Fruit fly (Drosophila melanogaster) whole organism, embryonic: Measurements from ENCODE around the gene CG5510.

Experiments used
- Antp ChIP-seq: fragments of 200-800 bp; sonication (Bioruptor generic); optimal IDR thresholded peaks from 3 replicates; lab custom pipeline; 2016; ENCODE audit warnings: missing biosample characterization, missing genetic modification characterization
- Atf6 ChIP-seq: fragments of 200-800 bp; sonication (Bioruptor generic); IDR thresholded peaks from 2 replicates; pipeline ENCODE4 v1.3.6; 2022; ENCODE audit warnings: missing biosample characterization, missing genetic modification characterization
- B-H2 ChIP-seq: fragments of 200-800 bp; sonication (Bioruptor generic); optimal IDR thresholded peaks from 2 replicates; lab custom pipeline; 2018; ENCODE audit warnings: missing biosample characterization, mild to moderate bottlenecking, missing genetic modification characterization
- Blimp-1 ChIP-seq: fragments of 200-800 bp; sonication (Bioruptor generic); optimal IDR thresholded peaks from 3 replicates; lab custom pipeline; 2018; ENCODE audit warnings: missing biosample characterization, missing genetic modification characterization, mild to moderate bottlenecking, moderate library complexity, missing genetic modification reagents
- CG10209 ChIP-seq: fragments of 200-800 bp; sonication (Bioruptor generic); optimal IDR thresholded peaks from 3 replicates; lab custom pipeline; 2017; ENCODE audit warnings: missing biosample characterization, mild to moderate bottlenecking, missing genetic modification characterization, missing genetic modification reagents
- CG12071 ChIP-seq: fragments of 200-800 bp; sonication (Bioruptor generic); optimal IDR thresholded peaks from 3 replicates; lab custom pipeline; 2018; ENCODE audit warnings: missing biosample characterization, mild to moderate bottlenecking, missing genetic modification characterization
- CG12219 ChIP-seq: fragments of 200-800 bp; sonication (Bioruptor generic); optimal IDR thresholded peaks from 3 replicates; lab custom pipeline; 2018; ENCODE audit warnings: missing biosample characterization, mild to moderate bottlenecking, missing genetic modification characterization
- CG12769 ChIP-seq: fragments of 200-800 bp; sonication (Bioruptor generic); optimal IDR thresholded peaks from 2 replicates; lab custom pipeline; 2019; ENCODE audit warnings: missing biosample characterization, mild to moderate bottlenecking, missing genetic modification characterization, moderate library complexity
- CG14441 ChIP-seq: fragments of 200-800 bp; sonication (Bioruptor generic); IDR thresholded peaks from 2 replicates; pipeline ENCODE4 v1.3.6; 2022; ENCODE audit warnings: missing biosample characterization, missing genetic modification characterization
- CG15269 ChIP-seq: fragments of 200-800 bp; sonication (Bioruptor generic); optimal IDR thresholded peaks from 2 replicates; lab custom pipeline; 2018; ENCODE audit warnings: missing biosample characterization, mild to moderate bottlenecking, missing genetic modification characterization, moderate library complexity
- CG17359 ChIP-seq: fragments of 200-800 bp; sonication (Bioruptor generic); optimal IDR thresholded peaks from 3 replicates; lab custom pipeline; 2018; ENCODE audit warnings: missing biosample characterization, mild to moderate bottlenecking, missing genetic modification characterization, moderate library complexity
- CG2129 ChIP-seq: fragments of 200-800 bp; sonication (Bioruptor generic); IDR thresholded peaks from 2 replicates; pipeline ENCODE4 v1.3.6; 2022; ENCODE audit warnings: missing biosample characterization, missing genetic modification characterization; ENCODE audit not compliant: partially characterized antibody
- CG3065 ChIP-seq: fragments of 200-800 bp; sonication (Bioruptor generic); optimal IDR thresholded peaks from 2 replicates; lab custom pipeline; 2016; ENCODE audit warnings: missing biosample characterization, missing genetic modification characterization
- CG4404 ChIP-seq: fragments of 200-800 bp; sonication (Bioruptor generic); IDR thresholded peaks from 2 replicates; pipeline ENCODE4 v1.3.6; 2022; ENCODE audit warnings: missing biosample characterization, missing genetic modification characterization
- CG5180 ChIP-seq: fragments of 200-800 bp; sonication (Bioruptor generic); optimal IDR thresholded peaks from 3 replicates; lab custom pipeline; 2017; ENCODE audit warnings: missing biosample characterization, missing genetic modification characterization, mild to moderate bottlenecking, moderate library complexity, missing genetic modification reagents
- CG6813 ChIP-seq: fragments of 200-800 bp; sonication (Bioruptor generic); optimal IDR thresholded peaks from 2 replicates; lab custom pipeline; 2017; ENCODE audit warnings: missing biosample characterization, missing genetic modification characterization, mild to moderate bottlenecking, moderate library complexity, missing genetic modification reagents
- CG7839 ChIP-seq: fragments of 200-800 bp; sonication (Bioruptor generic); optimal IDR thresholded peaks from 3 replicates; lab custom pipeline; 2018; ENCODE audit warnings: missing biosample characterization, mild to moderate bottlenecking, missing genetic modification characterization, moderate library complexity
- CG8290 ChIP-seq, 3 experiments: fragments of 200-800 bp; sonication (Bioruptor generic); optimal IDR thresholded peaks; 2 replicates each; lab custom pipeline; 2016 to 2019; ENCODE audit warnings: missing biosample characterization in 3 of 3, missing genetic modification characterization in 3 of 3, mild to moderate bottlenecking in 2 of 3, moderate library complexity in 1 of 3
- CG9215 ChIP-seq: fragments of 200-800 bp; sonication (Bioruptor generic); IDR thresholded peaks from 2 replicates; pipeline ENCODE4 v1.3.6; 2022; ENCODE audit warnings: missing biosample characterization, missing genetic modification characterization
- CoRest ChIP-seq: fragments of 200-800 bp; sonication (Bioruptor generic); optimal IDR thresholded peaks from 3 replicates; lab custom pipeline; 2018; ENCODE audit warnings: missing biosample characterization, mild to moderate bottlenecking, missing genetic modification characterization, moderate library complexity
- Dip2 ChIP-seq: fragments of 200-800 bp; sonication (Bioruptor generic); IDR thresholded peaks from 2 replicates; pipeline ENCODE4 v1.3.6; 2022; ENCODE audit warnings: missing biosample characterization, missing genetic modification characterization
- Dref ChIP-seq: fragments of 200-800 bp; sonication (Bioruptor generic); IDR thresholded peaks from 2 replicates; pipeline ENCODE4 v1.3.6; 2022; ENCODE audit warnings: missing biosample characterization, missing genetic modification characterization
- E2f1 ChIP-seq: fragments of 200-800 bp; sonication (Bioruptor generic); IDR thresholded peaks from 2 replicates; pipeline ENCODE4 v1.3.6; 2022; ENCODE audit warnings: missing biosample characterization, missing genetic modification characterization
- HHEX ChIP-seq: fragments of 200-800 bp; sonication (Bioruptor generic); optimal IDR thresholded peaks from 3 replicates; lab custom pipeline; 2017; ENCODE audit warnings: missing biosample characterization, mild to moderate bottlenecking, missing genetic modification characterization, missing genetic modification reagents
- Hey ChIP-seq: fragments of 200-800 bp; sonication (Bioruptor generic); optimal IDR thresholded peaks from 3 replicates; lab custom pipeline; 2018; ENCODE audit warnings: missing biosample characterization, mild to moderate bottlenecking, missing genetic modification characterization
- Hmx ChIP-seq: fragments of 200-800 bp; sonication (Bioruptor generic); optimal IDR thresholded peaks from 2 replicates; lab custom pipeline; 2016; ENCODE audit warnings: missing biosample characterization, missing genetic modification characterization
- Jarid2 ChIP-seq: fragments of 200-800 bp; sonication (Bioruptor generic); optimal IDR thresholded peaks from 3 replicates; lab custom pipeline; 2017; ENCODE audit warnings: mild to moderate bottlenecking, missing biosample characterization, missing genetic modification reagents, missing genetic modification characterization
- Sin3A ChIP-seq: fragments of >200 bp; optimal IDR thresholded peaks from 2 replicates; lab custom pipeline; 2018
- Ssrp ChIP-seq: fragments of 200-800 bp; sonication (Bioruptor generic); optimal IDR thresholded peaks from 2 replicates; lab custom pipeline; 2018; ENCODE audit warnings: missing biosample characterization, mild to moderate bottlenecking, missing genetic modification characterization, moderate library complexity
- al ChIP-seq: fragments of 200-800 bp; sonication (Bioruptor generic); IDR thresholded peaks from 2 replicates; pipeline ENCODE4 v1.3.6; 2022; ENCODE audit warnings: missing biosample characterization, missing genetic modification characterization
- cg ChIP-seq: fragments of 200-800 bp; sonication (Bioruptor generic); optimal IDR thresholded peaks from 3 replicates; lab custom pipeline; 2019; ENCODE audit warnings: missing biosample characterization, mild to moderate bottlenecking, missing genetic modification characterization, moderate library complexity
- ci ChIP-seq: fragments of 200-800 bp; sonication (Bioruptor generic); IDR thresholded peaks from 3 replicates; pipeline ENCODE4 v1.3.6; 2022; ENCODE audit warnings: missing biosample characterization, missing genetic modification characterization
- corto ChIP-seq: fragments of 200-800 bp; sonication (Bioruptor generic); optimal IDR thresholded peaks from 2 replicates; lab custom pipeline; 2016; ENCODE audit warnings: missing biosample characterization, mild to moderate bottlenecking, missing genetic modification characterization, moderate library complexity
- crc ChIP-seq: fragments of 200-800 bp; sonication (Bioruptor generic); optimal IDR thresholded peaks from 2 replicates; lab custom pipeline; 2016; ENCODE audit warnings: missing biosample characterization, missing genetic modification characterization
- danr ChIP-seq: fragments of 200-800 bp; sonication (Bioruptor generic); IDR thresholded peaks from 2 replicates; pipeline ENCODE4 v1.3.6; 2022; ENCODE audit warnings: missing biosample characterization, missing genetic modification characterization
- dati ChIP-seq: fragments of 200-800 bp; sonication (Bioruptor generic); IDR thresholded peaks from 2 replicates; pipeline ENCODE4 v1.3.6; 2022; ENCODE audit warnings: missing biosample characterization, missing genetic modification characterization
- dm ChIP-seq: fragments of 200-800 bp; sonication (Bioruptor generic); optimal IDR thresholded peaks from 3 replicates; lab custom pipeline; 2016; ENCODE audit warnings: missing biosample characterization, missing genetic modification characterization
- ems ChIP-seq: fragments of 200-800 bp; sonication (Bioruptor generic); optimal IDR thresholded peaks from 3 replicates; lab custom pipeline; 2016; ENCODE audit warnings: missing biosample characterization, missing genetic modification characterization
- jigr1 ChIP-seq: fragments of 200-800 bp; sonication (Bioruptor generic); IDR thresholded peaks from 3 replicates; pipeline ENCODE4 v1.3.6; 2022; ENCODE audit warnings: missing biosample characterization, missing genetic modification characterization
- klu ChIP-seq: fragments of 200-800 bp; sonication (Bioruptor generic); IDR thresholded peaks from 2 replicates; pipeline ENCODE4 v1.3.6; 2022; ENCODE audit warnings: missing biosample characterization, missing genetic modification characterization
- knrl ChIP-seq: fragments of 200-800 bp; sonication (Bioruptor generic); IDR thresholded peaks from 3 replicates; pipeline ENCODE4 v1.3.6; 2022; ENCODE audit warnings: missing biosample characterization, missing genetic modification characterization; ENCODE audit not compliant: partially characterized antibody
- nmo ChIP-seq: fragments of 200-800 bp; sonication (Bioruptor generic); optimal IDR thresholded peaks from 2 replicates; lab custom pipeline; 2018; ENCODE audit warnings: missing biosample characterization, mild to moderate bottlenecking, missing genetic modification characterization, moderate library complexity
- nom ChIP-seq: fragments of 200-800 bp; sonication (Bioruptor generic); optimal IDR thresholded peaks from 2 replicates; lab custom pipeline; 2017; ENCODE audit warnings: missing biosample characterization, missing genetic modification characterization, mild to moderate bottlenecking, moderate library complexity, missing genetic modification reagents
- psq ChIP-seq: fragments of 200-800 bp; sonication (Bioruptor generic); optimal IDR thresholded peaks from 2 replicates; lab custom pipeline; 2017; ENCODE audit warnings: missing biosample characterization, missing genetic modification characterization
- sim ChIP-seq: fragments of 200-800 bp; sonication (Bioruptor generic); IDR thresholded peaks from 2 replicates; pipeline ENCODE4 v1.3.6; 2022; ENCODE audit warnings: missing biosample characterization, missing genetic modification characterization
- sisA ChIP-seq: fragments of 200-800 bp; sonication (Bioruptor generic); IDR thresholded peaks from 2 replicates; pipeline ENCODE4 v1.3.6; 2022; ENCODE audit warnings: missing biosample characterization, missing genetic modification characterization
- unc-4 ChIP-seq: fragments of 200-800 bp; sonication (Bioruptor generic); IDR thresholded peaks from 2 replicates; pipeline ENCODE4 v1.3.6; 2022; ENCODE audit warnings: missing biosample characterization, missing genetic modification characterization; ENCODE audit not compliant: partially characterized antibody
- wek ChIP-seq: fragments of 200-800 bp; sonication (Bioruptor generic); optimal IDR thresholded peaks from 3 replicates; lab custom pipeline; 2018; ENCODE audit warnings: missing biosample characterization, mild to moderate bottlenecking, missing genetic modification characterization, moderate library complexity
- wor ChIP-seq: fragments of 200-800 bp; sonication (Bioruptor generic); IDR thresholded peaks from 2 replicates; pipeline ENCODE4 v1.3.6; 2022; ENCODE audit warnings: missing biosample characterization, missing genetic modification characterization
- zfh2 ChIP-seq: fragments of 200-800 bp; sonication (Bioruptor generic); optimal IDR thresholded peaks from 2 replicates; lab custom pipeline; 2016; ENCODE audit warnings: missing biosample characterization, missing genetic modification characterization

CG5510 gene

dm6 chr3R:24169362-24169761 lies at the start of gene CG5510 (continued):
- TF ChIP-seq B-H2 (GFP tag; lab: Kevin White, UChicago) (peak; percentile 59), Antp (GFP tag; lab: Kevin White, UChicago) (peak; percentile 65), CG3065 (no peak), CG12071 (no peak), psq (no peak), ci (GFP tag; lab: Robert Waterston, UW) (peak; percentile 71; the same call in 2 of the 3 replicates), cg (GFP tag; lab: Kevin White, UChicago) (no peak), Sin3A (lab: Kevin White, UChicago) (peak; percentile 61), Blimp-1 (peak; percentile 25), Hey (tag; lab: Kevin White, UChicago) (no peak), CoRest (tag; lab: Kevin White, UChicago) (peak; percentile 62), HHEX (GFP tag; lab: Kevin White, UChicago) (peak; percentile 26), CG17359 (tag; lab: Kevin White, UChicago) (peak; percentile 43), dati (GFP tag; lab: Robert Waterston, UW) (no peak), sim (GFP tag; lab: Robert Waterston, UW) (no peak), CG10209 (GFP tag; lab: Kevin White, UChicago) (peak; percentile 15), CG7839 (tag; lab: Kevin White, UChicago) (no peak), E2f1 (GFP tag; lab: Robert Waterston, UW) (no peak), Jarid2 (GFP tag; lab: Kevin White, UChicago) (no peak), CG4404 (no peak; the same call in 1 of the 2 replicates), CG12219 (no peak), wor (GFP tag; lab: Robert Waterston, UW) (no peak), nom (no peak), CG6813 (GFP tag; lab: Kevin White, UChicago) (peak; percentile 22), Atf6 (GFP tag; lab: Robert Waterston, UW) (peak; percentile 49; the same call in 1 of the 2 replicates), CG9215 (GFP tag; lab: Robert Waterston, UW) (peak; percentile 34; the same call in 1 of the 2 replicates), dm (GFP tag; lab: Kevin White, UChicago) (peak; percentile 49), Hmx (GFP tag; lab: Kevin White, UChicago) (no peak), Dip2 (GFP tag; lab: Robert Waterston, UW) (no peak), nmo (GFP tag; lab: Kevin White, UChicago) (peak; percentile 76), CG8290 (GFP tag; optimal IDR thresholded peaks at IDR 0.05; lab: Kevin White, UChicago) (no peak), CG8290 (tag; optimal IDR thresholded peaks at IDR 0.05; lab: Kevin White, UChicago) (peak in 1 of 2 experiments; percentile 89), sisA (peak; percentile 59), corto (GFP tag; lab: Kevin White, UChicago) (no peak), knrl (GFP tag; lab: Robert Waterston, UW) (peak; percentile 95), CG14441 (0 out of 2 replicates have a peak, but pooled peaks have one; percentile 10), wek (no peak), unc-4 (GFP tag; lab: Robert Waterston, UW) (peak; percentile 98), zfh2 (peak; percentile 66), ems (GFP tag; lab: Kevin White, UChicago) (peak; percentile 71), al (no peak), CG12769 (tag; lab: Kevin White, UChicago) (peak; percentile 56), CG2129 (GFP tag; lab: Robert Waterston, UW) (peak; percentile 86), Dref (GFP tag; lab: Robert Waterston, UW) (peak; percentile 100), jigr1 (no peak), Ssrp (tag; lab: Kevin White, UChicago) (no peak), klu (GFP tag; lab: Robert Waterston, UW) (no peak), danr (GFP tag; lab: Robert Waterston, UW) (no peak), CG5180 (GFP tag; lab: Kevin White, UChicago) (no peak), CG15269 (tag; lab: Kevin White, UChicago) (peak; percentile 46), crc (GFP tag; lab: Kevin White, UChicago) (no peak)
